Worm (Caenorhabditis elegans): ENCODE data around the gene F54E4.4.

The F54E4.4 gene

ce11 chrX:14659454-14659853, 14.2 kb upstream of the F54E4.4 start:
- TF ChIP-seq ceh-14 (tag; optimal IDR thresholded peaks at IDR 0.05), result no peak
- no peak for TF ChIP-seq dve-1 (tag; optimal IDR thresholded peaks at IDR 0.05)
- peak; percentile 58 for TF ChIP-seq unc-55 (GFP tag; optimal IDR thresholded peaks at IDR 0.05)
- no peak for TF ChIP-seq elt-2 (tag; optimal IDR thresholded peaks at IDR 0.05)
- no peak for TF ChIP-seq unc-86 (tag; optimal IDR thresholded peaks at IDR 0.05)
- no peak for TF ChIP-seq nhr-11 (tag; optimal IDR thresholded peaks at IDR 0.05)
- TF ChIP-seq npax-4 (tag; optimal IDR thresholded peaks at IDR 0.05), result no peak

DNA sequence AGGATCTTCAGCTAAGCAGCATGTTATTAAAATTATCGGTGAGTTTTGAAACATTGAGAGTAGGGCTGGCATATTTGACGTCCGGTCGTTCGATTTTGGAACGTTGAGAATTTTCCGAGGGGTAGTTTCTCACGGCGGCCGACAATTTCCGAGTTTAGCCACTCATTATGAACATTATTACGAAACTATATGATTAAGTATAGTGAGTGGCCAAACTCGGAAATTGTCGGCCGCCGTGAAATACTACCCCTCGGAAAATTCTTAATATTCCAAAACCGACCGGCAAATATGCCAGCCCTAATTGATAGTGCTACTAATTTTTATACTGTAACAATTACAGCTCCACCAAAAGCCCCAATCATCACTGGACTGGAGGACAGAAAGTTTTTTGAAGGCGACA, 12.2 kb upstream of the F54E4.4 start:
- no peak for TF ChIP-seq sox-4 (tag; optimal IDR thresholded peaks at IDR 0.05)
- TF ChIP-seq Y22D7AL.16 (tag; optimal IDR thresholded peaks at IDR 0.05), result no peak
- no peak for TF ChIP-seq lin-11 (tag; optimal IDR thresholded peaks at IDR 0.05)
- TF ChIP-seq ceh-6 (GFP tag; optimal IDR thresholded peaks at IDR 0.05), result no peak
- TF ChIP-seq hlh-13 (GFP tag; optimal IDR thresholded peaks at IDR 0.05), result no peak
- TF ChIP-seq F13H6.1 (tag; optimal IDR thresholded peaks at IDR 0.05), result no peak
- no peak for TF ChIP-seq ttx-3 (tag; optimal IDR thresholded peaks at IDR 0.05)
- no peak for TF ChIP-seq elt-2 (tag; optimal IDR thresholded peaks at IDR 0.05)

DNA sequence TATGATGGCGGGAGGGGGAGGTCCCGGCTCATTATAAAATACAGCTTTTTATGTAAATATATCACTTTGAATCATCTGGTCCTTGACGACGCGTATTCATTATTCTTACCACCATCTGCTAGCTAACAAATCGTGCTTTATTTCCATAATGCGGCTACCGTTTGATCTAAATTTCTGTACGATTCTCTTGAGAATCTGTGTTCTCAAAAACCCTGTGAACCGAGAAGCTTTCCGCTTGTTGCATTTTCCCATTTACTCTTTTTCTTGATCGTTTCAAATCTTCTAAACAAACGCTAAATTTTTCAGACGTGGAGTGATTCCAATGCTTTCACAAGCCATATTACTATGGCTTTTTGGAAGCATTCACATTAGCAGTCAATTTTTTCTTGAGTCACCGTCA, 9.4 kb upstream of the F54E4.4 start, which contains the start of gene syg-2:
syg-2 (plus strand) TSS at position 301 of the 400 bp plus-strand sequence.
- TF ChIP-seq sdc-2 (tag; optimal IDR thresholded peaks at IDR 0.05) (no peak), Y22D7AL.16 (tag; optimal IDR thresholded peaks at IDR 0.05) (no peak), ceh-24 (tag; optimal IDR thresholded peaks at IDR 0.05) (no peak), C38D4.7 (GFP tag; optimal IDR thresholded peaks at IDR 0.05) (no peak), sox-4 (tag; optimal IDR thresholded peaks at IDR 0.05) (no peak)

- TF ChIP-seq nfya-1 (tag; optimal IDR thresholded peaks at IDR 0.05) (peak; percentile 16), rnt-1 (tag; optimal IDR thresholded peaks at IDR 0.05) (peak; percentile 52), pqm-1 (tag; optimal IDR thresholded peaks at IDR 0.05) (no peak), tbx-2 (tag; optimal IDR thresholded peaks at IDR 0.05) (peak; percentile 18), hlh-6 (tag; optimal IDR thresholded peaks at IDR 0.05) (no peak), ceh-18 (tag; optimal IDR thresholded peaks at IDR 0.05) (peak; percentile 60), hlh-30 (tag; optimal IDR thresholded peaks at IDR 0.05; ENCODE audit: insufficient read depth) (no peak), ref-2 (tag; optimal IDR thresholded peaks at IDR 0.05) (peak; percentile 10), unc-55 (GFP tag; optimal IDR thresholded peaks at IDR 0.05) (peak; percentile 64)
Measured at ce11 chrX:14653486-14653885, 8.2 kb upstream of the F54E4.4 start.

DNA sequence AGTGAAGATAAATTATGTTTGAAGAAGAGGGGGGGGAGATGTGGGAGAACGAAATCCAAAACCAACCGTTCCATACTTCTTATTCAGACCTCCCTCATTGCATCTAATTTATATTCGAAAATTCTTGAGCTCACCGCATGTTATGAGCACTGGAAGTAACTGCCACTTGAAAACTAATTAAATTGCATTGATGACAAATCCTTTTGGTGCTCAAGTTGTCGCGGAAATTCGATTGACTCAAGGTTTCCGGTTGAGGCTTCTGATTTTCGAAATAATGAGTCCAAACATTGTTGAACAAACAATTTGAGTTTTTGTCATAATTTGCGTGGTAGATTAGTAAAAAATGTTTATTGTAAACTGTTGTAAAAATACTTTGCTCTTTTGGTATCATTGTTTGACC, 6.8 kb upstream of the F54E4.4 start:
- TF ChIP-seq Y22D7AL.16 (tag; optimal IDR thresholded peaks at IDR 0.05), result no peak
- TF ChIP-seq C08G9.2 (tag; optimal IDR thresholded peaks at IDR 0.05), result no peak
- peak; percentile 57 for TF ChIP-seq unc-42 (tag; optimal IDR thresholded peaks at IDR 0.05)

ce11 chrX:14649224-14649623, 3.9 kb upstream of the F54E4.4 start:
- TF ChIP-seq hlh-13 (GFP tag; optimal IDR thresholded peaks at IDR 0.05), result no peak
- peak; percentile 2 for TF ChIP-seq ceh-48 (tag; optimal IDR thresholded peaks at IDR 0.05)
- TF ChIP-seq ceh-9 (tag; optimal IDR thresholded peaks at IDR 0.05), result no peak
- no peak for TF ChIP-seq odd-2 (tag; optimal IDR thresholded peaks at IDR 0.05)
- TF ChIP-seq pat-9 (tag; optimal IDR thresholded peaks at IDR 0.05), result no peak
- no peak for TF ChIP-seq tbx-2 (tag; optimal IDR thresholded peaks at IDR 0.05)
- peak; percentile 50 for TF ChIP-seq ceh-31 (tag; optimal IDR thresholded peaks at IDR 0.05)
- peak; percentile 44 for TF ChIP-seq ceh-14 (tag; optimal IDR thresholded peaks at IDR 0.05)
- TF ChIP-seq unc-86 (tag; optimal IDR thresholded peaks at IDR 0.05), result no peak
- no peak for TF ChIP-seq sdc-2 (tag; optimal IDR thresholded peaks at IDR 0.05)
- no peak for TF ChIP-seq dmd-4 (tag; optimal IDR thresholded peaks at IDR 0.05; ENCODE audit: borderline replicate concordance)
- no peak for TF ChIP-seq ceh-45 (GFP tag; IDR thresholded peaks at IDR 0.05)
- no peak for TF ChIP-seq unc-55 (GFP tag; optimal IDR thresholded peaks at IDR 0.05)
- TF ChIP-seq pqm-1 (tag; optimal IDR thresholded peaks at IDR 0.05), result no peak
- no peak for TF ChIP-seq mec-3 (tag; optimal IDR thresholded peaks at IDR 0.05; ENCODE audit: borderline replicate concordance)
- no peak for TF ChIP-seq pros-1 (tag; optimal IDR thresholded peaks at IDR 0.05)
- TF ChIP-seq K02D7.2 (tag; optimal IDR thresholded peaks at IDR 0.05), result no peak
- no peak for TF ChIP-seq nhr-232 (tag; optimal IDR thresholded peaks at IDR 0.05)
- TF ChIP-seq unc-42 (tag; optimal IDR thresholded peaks at IDR 0.05), result peak; percentile 100
- TF ChIP-seq ceh-18 (tag; optimal IDR thresholded peaks at IDR 0.05), result no peak
- TF ChIP-seq C08G9.2 (tag; optimal IDR thresholded peaks at IDR 0.05), result no peak
- TF ChIP-seq ceh-22 (tag; optimal IDR thresholded peaks at IDR 0.05), result no peak
- TF ChIP-seq hlh-30 (tag; optimal IDR thresholded peaks at IDR 0.05; ENCODE audit: insufficient read depth), result no peak
- TF ChIP-seq lim-6 (tag; optimal IDR thresholded peaks at IDR 0.05), result no peak
- TF ChIP-seq ahr-1 (tag; optimal IDR thresholded peaks at IDR 0.05), result no peak
- no peak for TF ChIP-seq ref-2 (tag; optimal IDR thresholded peaks at IDR 0.05)
- TF ChIP-seq ceh-24 (tag; optimal IDR thresholded peaks at IDR 0.05), result no peak

All from whole organism, late embryonic.